Fruit fly (Drosophila melanogaster): ENCODE data around the gene Cpr66D.

Cpr66D gene

DNA sequence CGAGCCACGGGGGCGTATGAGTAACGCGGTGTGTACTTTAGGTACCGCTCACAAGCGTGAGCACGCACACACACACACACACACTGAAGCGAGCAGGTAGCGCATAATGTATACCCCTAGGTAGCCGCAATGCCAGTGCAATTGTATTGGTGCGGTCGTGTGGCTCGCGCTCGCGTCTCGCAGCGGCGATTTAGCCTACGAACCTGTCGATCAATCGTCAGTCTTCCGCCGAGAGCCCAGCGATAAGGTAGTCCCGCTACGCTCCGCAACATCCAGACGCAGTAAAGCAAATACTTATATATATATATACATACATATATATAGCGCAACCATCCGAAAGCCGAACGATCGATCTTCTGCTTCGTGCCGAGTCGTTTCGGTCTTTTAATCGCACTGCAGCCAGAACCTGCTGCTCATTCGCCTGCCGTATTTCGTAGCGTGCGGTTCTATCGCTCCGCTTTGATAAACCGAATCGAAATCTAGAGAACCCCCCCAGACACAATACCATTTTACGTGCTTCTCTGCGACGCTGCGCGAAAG lies 35.4 kb downstream of the Cpr66D start, which contains the start of gene hry (continued):
- TF ChIP-seq NfI (GFP tag; optimal IDR thresholded peaks at IDR 0.05) (no peak), Ets97D (GFP tag; optimal IDR thresholded peaks at IDR 0.05) (no peak), CG17359 (tag; optimal IDR thresholded peaks at IDR 0.05) (peak; percentile 13), CG1832 (GFP tag; optimal IDR thresholded peaks at IDR 0.05) (no peak), CG10979 (tag; optimal IDR thresholded peaks at IDR 0.05) (peak; percentile 37), CG10654 (GFP tag; optimal IDR thresholded peaks at IDR 0.05) (no peak), caup (GFP tag; optimal IDR thresholded peaks at IDR 0.05; ENCODE audit: severe bottlenecking) (peak; percentile 65), Meics (GFP tag; optimal IDR thresholded peaks at IDR 0.05) (no peak), Hr51 (GFP tag; optimal IDR thresholded peaks at IDR 0.05) (peak in 1 of 2 experiments; percentile 8), Atf6 (GFP tag; IDR thresholded peaks at IDR 0.05) (no peak; the same call in 1 of the 2 replicates), CG5180 (GFP tag; optimal IDR thresholded peaks at IDR 0.05) (peak; percentile 64), CG4730 (GFP tag; IDR thresholded peaks at IDR 0.05) (no peak), zfh2 (GFP tag; optimal IDR thresholded peaks at IDR 0.05) (no peak), Ravus (GFP tag; IDR thresholded peaks at IDR 0.05) (no peak), CG4360 (GFP tag; IDR thresholded peaks at IDR 0.05) (peak; percentile 15; the same call in 1 of the 2 replicates), bcd (GFP tag; optimal IDR thresholded peaks at IDR 0.05) (peak; percentile 24), Pdp1 (GFP tag; optimal IDR thresholded peaks at IDR 0.05) (peak in 1 of 2 experiments; percentile 62), unpg (GFP tag; optimal IDR thresholded peaks at IDR 0.05) (peak; percentile 20), CG5245 (GFP tag; optimal IDR thresholded peaks at IDR 0.05) (peak; percentile 92), CkIIα-i1 (GFP tag; IDR thresholded peaks at IDR 0.05) (no peak), gce (GFP tag; IDR thresholded peaks at IDR 0.05) (peak; percentile 57; the same call in 1 of the 3 replicates), CG10959 (GFP tag; IDR thresholded peaks at IDR 0.05) (0 out of 2 replicates have a peak, but pooled peaks have one; percentile 6), Med (GFP tag) (peak; percentile 84), slou (GFP tag; optimal IDR thresholded peaks at IDR 0.05) (no peak), CG10366 (GFP tag; IDR thresholded peaks at IDR 0.05) (peak; percentile 18; the same call in 1 of the 2 replicates), run (tag; optimal IDR thresholded peaks at IDR 0.05) (no peak), amos (GFP tag; IDR thresholded peaks at IDR 0.05; ENCODE audit: partially characterized antibody) (peak; percentile 58; the same call in 1 of the 2 replicates), Vsx1 (GFP tag; optimal IDR thresholded peaks at IDR 0.05) (peak; percentile 43), Xrp1 (GFP tag; IDR thresholded peaks at IDR 0.05) (peak; percentile 39; the same call in 1 of the 2 replicates), Ada2b (GFP tag; IDR thresholded peaks at IDR 0.05) (no peak), Usf (GFP tag; optimal IDR thresholded peaks at IDR 0.05) (no peak), zen (tag; optimal IDR thresholded peaks at IDR 0.05) (peak; percentile 21), dati (GFP tag; IDR thresholded peaks at IDR 0.05) (no peak), tna (GFP tag; IDR thresholded peaks at IDR 0.05; ENCODE audit: partially characterized antibody) (0 out of 2 replicates have a peak, but pooled peaks have one; percentile 32), CG6765 (GFP tag; optimal IDR thresholded peaks at IDR 0.05) (no peak), Nf-YB (GFP tag; optimal IDR thresholded peaks at IDR 0.05) (peak; percentile 83), CG3847 (GFP tag; IDR thresholded peaks at IDR 0.05) (0 out of 2 replicates have a peak, but pooled peaks have one; percentile 17), gem (tag; optimal IDR thresholded peaks at IDR 0.05) (peak; percentile 9), Max (GFP tag; optimal IDR thresholded peaks at IDR 0.05) (no peak), mld (GFP tag; IDR thresholded peaks at IDR 0.05; ENCODE audit: partially characterized antibody) (peak; percentile 66; the same call in 1 of the 3 replicates), ttk (GFP tag; IDR thresholded peaks at IDR 0.05) (no peak; the same call in 1 of the 2 replicates), ranshi (GFP tag; IDR thresholded peaks at IDR 0.05) (peak; percentile 55; the same call in 1 of the 2 replicates), nerfin-2 (GFP tag; IDR thresholded peaks at IDR 0.05; ENCODE audit: partially characterized antibody) (no peak), chinmo (GFP tag; IDR thresholded peaks at IDR 0.05; ENCODE audit: partially characterized antibody) (peak; percentile 99), CG17328 (GFP tag; IDR thresholded peaks at IDR 0.05) (no peak), tup (GFP tag; optimal IDR thresholded peaks at IDR 0.05) (peak; percentile 45), CG12391 (tag; optimal IDR thresholded peaks at IDR 0.05) (peak; percentile 37), Dfd (GFP tag; optimal IDR thresholded peaks at IDR 0.05) (no peak)
